Worm (Caenorhabditis elegans) whole organism, early embryonic: ENCODE results near the gene F53F4.11.

Source experiments
- B0310.2 ChIP-seq: sonication (generic microtip); optimal IDR thresholded peaks from 2 replicates; lab custom pipeline; 2016; ENCODE audit warnings: mild to moderate bottlenecking, missing genetic modification characterization, missing compliant biosample characterization
- F13C5.2 ChIP-seq: sonication (generic microtip); optimal IDR thresholded peaks from 2 replicates; lab custom pipeline; 2017; ENCODE audit warnings: mild to moderate bottlenecking, missing genetic modification characterization, inconsistent platforms, missing compliant biosample characterization
- aly-1 ChIP-seq: sonication (generic microtip); optimal IDR thresholded peaks from 2 replicates; lab custom pipeline; 2016; ENCODE audit warnings: missing genetic modification characterization, missing compliant biosample characterization
- ama-1 ChIP-seq: fragments of 150-350 bp; optimal IDR thresholded peaks from 2 replicates; lab custom pipeline; 2014
- ceh-13 ChIP-seq: fragments of 200-800 bp; sonication (Bioruptor generic); optimal IDR thresholded peaks from 2 replicates; lab custom pipeline; 2018; ENCODE audit warnings: mild to moderate bottlenecking, missing genetic modification characterization, missing compliant biosample characterization
- ceh-36 ChIP-seq: sonication (generic microtip); optimal IDR thresholded peaks from 2 replicates; lab custom pipeline; 2016; ENCODE audit warnings: missing genetic modification characterization, inconsistent platforms, missing compliant biosample characterization
- ets-7 ChIP-seq: sonication (generic microtip); optimal IDR thresholded peaks from 2 replicates; lab custom pipeline; 2016; ENCODE audit warnings: missing genotype, missing genetic modification characterization, missing compliant biosample characterization
- flt-1 ChIP-seq: fragments of 200-800 bp; sonication (Bioruptor generic); IDR thresholded peaks from 2 replicates; pipeline ENCODE4 v1.3.6; 2022; ENCODE audit warnings: missing genetic modification characterization, missing compliant biosample characterization
- hmbx-1 ChIP-seq: sonication (generic microtip); optimal IDR thresholded peaks from 2 replicates; lab custom pipeline; 2016; ENCODE audit warnings: mild to moderate bottlenecking, missing genetic modification characterization, missing compliant biosample characterization
- hmg-4 ChIP-seq: fragments of 200-800 bp; sonication (Bioruptor generic); optimal IDR thresholded peaks from 2 replicates; lab custom pipeline; 2018; ENCODE audit warnings: mild to moderate bottlenecking, missing genetic modification characterization, missing compliant biosample characterization
- hnd-1 ChIP-seq: sonication (generic microtip); optimal IDR thresholded peaks from 2 replicates; lab custom pipeline; 2016; ENCODE audit warnings: missing genetic modification characterization, missing compliant biosample characterization
- pes-1 ChIP-seq: fragments of 200-800 bp; sonication (Bioruptor generic); IDR thresholded peaks from 2 replicates; pipeline ENCODE4 v1.3.6; 2022; ENCODE audit warnings: missing genetic modification reagents, missing genetic modification characterization, missing compliant biosample characterization
- scrt-1 ChIP-seq: fragments of 200-800 bp; sonication (Bioruptor generic); IDR thresholded peaks from 2 replicates; pipeline ENCODE4 v1.3.6; 2022; ENCODE audit warnings: missing genetic modification characterization, missing compliant biosample characterization
- sea-1 ChIP-seq: fragments of 200-800 bp; sonication (Bioruptor generic); conservative IDR thresholded peaks from 2 replicates; pipeline ENCODE4 v1.3.6; 2022; ENCODE audit warnings: missing genetic modification characterization, missing compliant biosample characterization
- tbx-11 ChIP-seq: fragments of 200-800 bp; sonication (Bioruptor generic); IDR thresholded peaks from 2 replicates; pipeline ENCODE4 v1.3.6; 2022; ENCODE audit warnings: missing genetic modification characterization, missing compliant biosample characterization
- tbx-37 ChIP-seq: fragments of 200-800 bp; sonication (Bioruptor generic); conservative IDR thresholded peaks from 2 replicates; pipeline ENCODE4 v1.3.6; 2022; ENCODE audit warnings: missing genetic modification reagents, missing genetic modification characterization, missing compliant biosample characterization
- tra-4 ChIP-seq: sonication (generic microtip); optimal IDR thresholded peaks from 2 replicates; lab custom pipeline; 2017; ENCODE audit warnings: missing genetic modification characterization, missing compliant biosample characterization

The F53F4.11 gene

ce11 chrV:13660115-13660514 is 35.8 kb upstream of the F53F4.11 start:
- TF ChIP-seq sea-1 (GFP tag; lab: Robert Waterston, UW): no peak
- TF ChIP-seq ama-1: no peak
- TF ChIP-seq ceh-36 (tag; lab: Kevin White, UChicago): no peak
- no peak for TF ChIP-seq ets-7 (tag; lab: Kevin White, UChicago)
- TF ChIP-seq tra-4: no peak
- no peak for TF ChIP-seq F13C5.2

- TF ChIP-seq F13C5.2 (no peak), ceh-13 (GFP tag; lab: Kevin White, UChicago) (no peak), scrt-1 (GFP tag; lab: Robert Waterston, UW) (no peak), hnd-1 (no peak), tbx-37 (GFP tag; lab: Robert Waterston, UW) (no peak), ets-7 (tag; lab: Kevin White, UChicago) (no peak), pes-1 (GFP tag; lab: Robert Waterston, UW) (no peak), aly-1 (no peak), hmg-4 (no peak), sea-1 (GFP tag; lab: Robert Waterston, UW) (no peak), ceh-36 (tag; lab: Kevin White, UChicago) (no peak), tbx-11 (no peak), hmbx-1 (tag; lab: Kevin White, UChicago) (no peak), flt-1 (GFP tag; lab: Robert Waterston, UW) (no peak), tra-4 (no peak), B0310.2 (no peak), ama-1 (no peak)
Observed at ce11 chrV:13659219-13659618, 34.9 kb upstream of the F53F4.11 start.

ce11 chrV:13658577-13658976 is 34.3 kb upstream of the F53F4.11 start:
- TF ChIP-seq hmg-4: no peak
- no peak for TF ChIP-seq scrt-1 (GFP tag; lab: Robert Waterston, UW)
- no peak for TF ChIP-seq flt-1 (GFP tag; lab: Robert Waterston, UW)
- no peak for TF ChIP-seq ceh-13 (GFP tag; lab: Kevin White, UChicago)
- no peak for TF ChIP-seq B0310.2
- no peak for TF ChIP-seq aly-1
- no peak for TF ChIP-seq ceh-36 (tag; lab: Kevin White, UChicago)
- no peak for TF ChIP-seq ama-1
- no peak for TF ChIP-seq tra-4
- no peak for TF ChIP-seq pes-1 (GFP tag; lab: Robert Waterston, UW)
- TF ChIP-seq hnd-1: no peak
- TF ChIP-seq F13C5.2: no peak

- TF ChIP-seq F13C5.2: no peak
- no peak for TF ChIP-seq flt-1 (GFP tag; lab: Robert Waterston, UW)
- no peak for TF ChIP-seq scrt-1 (GFP tag; lab: Robert Waterston, UW)
- no peak for TF ChIP-seq hmbx-1 (tag; lab: Kevin White, UChicago)
- TF ChIP-seq sea-1 (GFP tag; lab: Robert Waterston, UW): no peak
- TF ChIP-seq tbx-37 (GFP tag; lab: Robert Waterston, UW): no peak
- TF ChIP-seq ama-1: no peak
- TF ChIP-seq ceh-36 (tag; lab: Kevin White, UChicago): no peak
- TF ChIP-seq tbx-11: no peak
- TF ChIP-seq pes-1 (GFP tag; lab: Robert Waterston, UW): no peak
- TF ChIP-seq hmg-4: no peak
Observed at ce11 chrV:13657841-13658338, 33.6 kb upstream of the F53F4.11 start.

DNA sequence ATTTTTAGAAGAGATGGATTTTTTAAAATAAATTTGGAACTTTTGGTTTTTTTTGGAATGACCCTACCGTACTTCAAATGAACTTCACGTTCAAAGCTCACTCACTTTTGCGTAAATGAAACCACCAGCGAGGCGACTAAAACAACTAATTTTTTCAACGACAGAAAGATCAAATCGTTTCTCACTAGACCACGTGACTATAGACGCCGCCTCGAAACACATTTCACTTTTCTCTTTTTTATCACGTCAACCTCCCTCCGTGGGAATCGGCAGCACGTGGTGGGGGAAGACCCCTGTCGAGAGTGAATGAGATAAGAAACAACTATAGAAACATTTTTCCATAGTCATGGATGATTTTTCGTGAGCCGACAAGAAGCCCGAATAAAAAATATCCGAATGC is 33.0 kb upstream of the F53F4.11 start:
- TF ChIP-seq tbx-37 (GFP tag; lab: Robert Waterston, UW) (no peak), pes-1 (GFP tag; lab: Robert Waterston, UW) (no peak), ceh-36 (tag; lab: Kevin White, UChicago) (no peak), tra-4 (no peak), sea-1 (GFP tag; lab: Robert Waterston, UW) (no peak), ceh-13 (GFP tag; lab: Kevin White, UChicago) (no peak), ama-1 (no peak), F13C5.2 (no peak), aly-1 (no peak), flt-1 (GFP tag; lab: Robert Waterston, UW) (no peak), hmg-4 (no peak)

- TF ChIP-seq hmbx-1 (tag; lab: Kevin White, UChicago) (no peak), aly-1 (no peak), tra-4 (no peak), ets-7 (tag; lab: Kevin White, UChicago) (no peak), pes-1 (GFP tag; lab: Robert Waterston, UW) (no peak), tbx-37 (GFP tag; lab: Robert Waterston, UW) (no peak), flt-1 (GFP tag; lab: Robert Waterston, UW) (no peak), sea-1 (GFP tag; lab: Robert Waterston, UW) (no peak), ama-1 (no peak), ceh-13 (GFP tag; lab: Kevin White, UChicago) (no peak), hnd-1 (no peak), ceh-36 (tag; lab: Kevin White, UChicago) (no peak), B0310.2 (no peak), F13C5.2 (no peak), scrt-1 (GFP tag; lab: Robert Waterston, UW) (no peak), hmg-4 (no peak), tbx-11 (no peak)
Observed at ce11 chrV:13656346-13657254, 32.3 kb upstream of the F53F4.11 start.

ce11 chrV:13655202-13655764 is 31.0 kb upstream of the F53F4.11 start:
- TF ChIP-seq ama-1 (no peak), ceh-36 (tag; lab: Kevin White, UChicago) (no peak)
